Worm (Caenorhabditis elegans): ENCODE measurements around the gene H23N18.6.

Gene H23N18.6

ce11 chrV:4951434-4951833 lies 36.6 kb upstream of the H23N18.6 start, which contains the start of gene str-207:
str-207 (plus strand) TSS chrV:4951734.
- TF ChIP-seq Y95B8A.8 (GFP tag; IDR thresholded peaks at IDR 0.05) (no peak), sptf-2 (GFP tag; optimal IDR thresholded peaks at IDR 0.05) (no peak), B0261.1 (tag; optimal IDR thresholded peaks at IDR 0.05) (no peak), ztf-25 (GFP tag; IDR thresholded peaks at IDR 0.05) (no peak), tlf-1 (GFP tag; optimal IDR thresholded peaks at IDR 0.05) (no peak), snpc-1.3 (tag; optimal IDR thresholded peaks at IDR 0.05; ENCODE audit: insufficient read depth) (no peak), hmg-20 (GFP tag; IDR thresholded peaks at IDR 0.05) (no peak), tbp1 (GFP tag; optimal IDR thresholded peaks at IDR 0.05) (no peak), nhr-27 (tag; optimal IDR thresholded peaks at IDR 0.05) (no peak), bed-1 (GFP tag; IDR thresholded peaks at IDR 0.05) (no peak), nhr-179 (tag; optimal IDR thresholded peaks at IDR 0.05) (no peak), mel-28 (tag; optimal IDR thresholded peaks at IDR 0.05; ENCODE audit: borderline replicate concordance) (no peak), repo-1 (tag; optimal IDR thresholded peaks at IDR 0.05) (no peak), ceh-58 (GFP tag; IDR thresholded peaks at IDR 0.05) (no peak), snpc-4 (GFP tag; optimal IDR thresholded peaks at IDR 0.05) (no peak), snpc-4 (tag; optimal IDR thresholded peaks at IDR 0.05) (no peak), somi-1 (GFP tag; optimal IDR thresholded peaks at IDR 0.05) (no peak), xnd-1 (tag; optimal IDR thresholded peaks at IDR 0.05) (no peak), ets-4 (GFP tag; optimal IDR thresholded peaks at IDR 0.05) (no peak), egl-44 (GFP tag; IDR thresholded peaks at IDR 0.05) (no peak)

DNA sequence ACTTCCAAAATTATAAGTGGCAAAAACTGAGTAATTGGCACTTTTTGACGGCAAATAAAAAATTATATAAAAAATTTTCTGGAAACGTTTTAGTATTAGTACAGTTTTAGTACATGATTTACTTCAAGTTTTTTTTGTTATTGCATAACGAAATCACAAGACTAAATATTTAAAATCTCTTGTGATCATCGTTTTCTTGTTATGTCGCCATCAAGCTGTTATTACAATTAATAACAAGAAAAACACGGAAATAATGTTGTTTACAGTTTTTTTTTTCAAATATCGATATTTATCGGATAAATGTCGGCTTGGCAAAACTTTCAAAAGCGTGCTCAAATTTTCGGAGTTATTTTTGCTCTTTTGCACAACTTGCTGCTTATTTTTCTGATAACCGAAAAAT lies 33.8 kb upstream of the H23N18.6 start, which contains the start of gene str-209:
TSS of gene str-209 (plus strand) at position 301 of the 400 bp plus-strand sequence.
- no peak for TF ChIP-seq Y53G8AR.9 (GFP tag; conservative IDR thresholded peaks at IDR 0.05)
- TF ChIP-seq F23B12.7 (tag; optimal IDR thresholded peaks at IDR 0.05; ENCODE audit: insufficient read depth): no peak
- TF ChIP-seq F33H1.4 (GFP tag; IDR thresholded peaks at IDR 0.05): no peak
- TF ChIP-seq attf-5 (GFP tag; optimal IDR thresholded peaks at IDR 0.05): no peak
- no peak for TF ChIP-seq ztf-3 (GFP tag; optimal IDR thresholded peaks at IDR 0.05)
- TF ChIP-seq dpl-1 (GFP tag; optimal IDR thresholded peaks at IDR 0.05): no peak
- no peak for TF ChIP-seq ztf-18 (tag; optimal IDR thresholded peaks at IDR 0.05)
- no peak for TF ChIP-seq B0035.1 (tag; optimal IDR thresholded peaks at IDR 0.05)
- TF ChIP-seq mcd-1 (GFP tag; IDR thresholded peaks at IDR 0.05): no peak

- TF ChIP-seq madf-6 (GFP tag; IDR thresholded peaks at IDR 0.05) (no peak), zfh-2 (GFP tag; conservative IDR thresholded peaks at IDR 0.05) (no peak), attf-5 (GFP tag; optimal IDR thresholded peaks at IDR 0.05) (no peak), mxl-1 (tag; optimal IDR thresholded peaks at IDR 0.05) (no peak), sdz-38 (tag; optimal IDR thresholded peaks at IDR 0.05) (no peak), nfyb-1 (GFP tag; IDR thresholded peaks at IDR 0.05) (no peak), B0261.1 (tag; optimal IDR thresholded peaks at IDR 0.05) (no peak), lin-54 (GFP tag; optimal IDR thresholded peaks at IDR 0.05) (no peak)
Observed at ce11 chrV:4944219-4944618, 29.3 kb upstream of the H23N18.6 start, which contains the start of gene str-211. str-211 (minus strand) TSS chrV:4944319.

ce11 chrV:4937337-4937736 lies 22.5 kb upstream of the H23N18.6 start:
- TF ChIP-seq lir-1 (GFP tag; conservative IDR thresholded peaks at IDR 0.05): no peak
- TF ChIP-seq tlf-1 (GFP tag; optimal IDR thresholded peaks at IDR 0.05): no peak
- TF ChIP-seq die-1 (tag; optimal IDR thresholded peaks at IDR 0.05): no peak
- TF ChIP-seq K12H6.12 (tag; optimal IDR thresholded peaks at IDR 0.05): no peak
- no peak for TF ChIP-seq C06A6.2 (GFP tag; conservative IDR thresholded peaks at IDR 0.05)
- no peak for TF ChIP-seq hsf-1 (GFP tag; IDR thresholded peaks at IDR 0.05)
- no peak for TF ChIP-seq F33H1.4 (GFP tag; IDR thresholded peaks at IDR 0.05)
- no peak for TF ChIP-seq ceh-79 (tag; optimal IDR thresholded peaks at IDR 0.05)
- no peak for TF ChIP-seq atf-7 (tag; optimal IDR thresholded peaks at IDR 0.05)
- TF ChIP-seq nhr-27 (tag; optimal IDR thresholded peaks at IDR 0.05): no peak
- TF ChIP-seq aptf-2 (GFP tag; conservative IDR thresholded peaks at IDR 0.05): no peak

All from whole organism, young adult.